Worm (Caenorhabditis elegans): Measurements from ENCODE around the gene ZK637.12.
A peak's percentile ranks its signal among the peaks of the same experiment; 100 is the strongest.

Gene ZK637.12

DNA sequence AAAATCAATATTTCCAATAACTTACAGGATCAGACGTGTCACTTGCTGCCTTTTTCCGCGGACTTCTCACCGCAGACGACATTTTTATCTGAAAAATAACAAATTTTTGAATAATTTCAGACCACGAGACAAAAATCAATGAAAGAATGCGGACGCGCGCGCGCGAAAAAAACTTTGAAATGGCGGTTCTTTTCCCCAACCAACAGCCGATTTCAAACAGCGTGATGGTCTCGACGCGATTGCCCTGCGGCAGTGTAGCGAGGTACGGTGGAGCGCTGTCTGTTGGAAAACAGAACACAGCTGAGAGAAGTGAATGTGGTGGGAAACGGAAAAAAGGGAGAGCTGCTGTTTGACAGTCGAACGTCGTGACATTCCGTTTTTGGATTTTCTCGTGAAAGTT lies 20.0 kb upstream of the ZK637.12 start, which contains the start of gene lin-9 (continued):
- TF ChIP-seq pqm-1 (tag; optimal IDR thresholded peaks at IDR 0.05) (no peak), fos-1 (tag; optimal IDR thresholded peaks at IDR 0.05) (peak; percentile 85), mef-2 (tag; optimal IDR thresholded peaks at IDR 0.05) (peak; percentile 43), dpl-1 (GFP tag; optimal IDR thresholded peaks at IDR 0.05) (peak; percentile 96 to 97 (median 96)), C34B4.2 (tag; optimal IDR thresholded peaks at IDR 0.05) (peak; percentile 90), lir-3 (tag; optimal IDR thresholded peaks at IDR 0.05; ENCODE audit: poor library complexity) (peak; percentile 80), hlh-4 (tag; optimal IDR thresholded peaks at IDR 0.05) (no peak), swsn-7 (tag; optimal IDR thresholded peaks at IDR 0.05) (peak; percentile 97), pag-3 (tag; optimal IDR thresholded peaks at IDR 0.05; ENCODE audit: borderline replicate concordance, insufficient read depth) (no peak), ces-1 (GFP tag; optimal IDR thresholded peaks at IDR 0.05) (no peak), nhr-85 (tag) (peak; percentile 96), ceh-63 (GFP tag; optimal IDR thresholded peaks at IDR 0.05) (no peak), dsc-1 (tag; optimal IDR thresholded peaks at IDR 0.05) (peak; percentile 98), Y116A8C.19 (tag; optimal IDR thresholded peaks at IDR 0.05; ENCODE audit: borderline replicate concordance) (no peak), nhr-28 (tag; optimal IDR thresholded peaks at IDR 0.05) (no peak), fkh-10 (GFP tag; optimal IDR thresholded peaks at IDR 0.05) (peak; percentile 85), ceh-8 (GFP tag; optimal IDR thresholded peaks at IDR 0.05) (peak; percentile 93), elt-3 (tag; optimal IDR thresholded peaks at IDR 0.05) (peak in 4 of 6 experiments; percentile 61 to 90 (median 74)), zag-1 (tag; optimal IDR thresholded peaks at IDR 0.05) (no peak), ceh-82 (tag; optimal IDR thresholded peaks at IDR 0.05) (peak; percentile 90 to 98 (median 95)), efl-1 (optimal IDR thresholded peaks at IDR 0.05) (peak; percentile 96 to 97), efl-1 (GFP tag; optimal IDR thresholded peaks at IDR 0.05 in 1 of 2) (peak; percentile 95 to 100), nhr-19 (GFP tag; conservative IDR thresholded peaks at IDR 0.05) (peak; percentile 97), unc-98 (GFP tag; IDR thresholded peaks at IDR 0.05) (peak; percentile 52; the same call in 1 of the 2 replicates), lin-15B (tag; optimal IDR thresholded peaks at IDR 0.05) (peak; percentile 98), mep-1 (tag; optimal IDR thresholded peaks at IDR 0.05) (peak; percentile 97), irx-1 (tag; optimal IDR thresholded peaks at IDR 0.05) (peak; percentile 97), vab-15 (tag; optimal IDR thresholded peaks at IDR 0.05) (peak; percentile 62), sptf-1 (tag; optimal IDR thresholded peaks at IDR 0.05) (no peak), egl-27 (tag; optimal IDR thresholded peaks at IDR 0.05) (peak; percentile 20 to 37), zip-4 (GFP tag; optimal IDR thresholded peaks at IDR 0.05) (peak; percentile 93), elt-2 (tag; optimal IDR thresholded peaks at IDR 0.05) (peak; percentile 86), egl-13 (tag; optimal IDR thresholded peaks at IDR 0.05) (peak; percentile 93), C04F5.9 (tag; optimal IDR thresholded peaks at IDR 0.05) (peak; percentile 100), unc-30 (tag; optimal IDR thresholded peaks at IDR 0.05) (no peak), unc-130 (tag; optimal IDR thresholded peaks at IDR 0.05) (peak; percentile 71), nhr-20 (tag; optimal IDR thresholded peaks at IDR 0.05) (peak; percentile 97), mdl-1 (tag; optimal IDR thresholded peaks at IDR 0.05) (peak in 1 of 2 experiments; percentile 92), xbp-1 (tag; optimal IDR thresholded peaks at IDR 0.05) (peak; percentile 95), ztf-11 (tag; optimal IDR thresholded peaks at IDR 0.05) (peak in 1 of 2 experiments; percentile 90), jun-1 (tag; optimal IDR thresholded peaks at IDR 0.05) (peak; percentile 92), nhr-84 (tag; optimal IDR thresholded peaks at IDR 0.05) (no peak), alr-1 (tag; optimal IDR thresholded peaks at IDR 0.05; ENCODE audit: borderline replicate concordance) (no peak), unc-86 (tag; optimal IDR thresholded peaks at IDR 0.05) (peak; percentile 95), nhr-77 (tag; optimal IDR thresholded peaks at IDR 0.05) (peak; percentile 91), nhr-47 (tag; optimal IDR thresholded peaks at IDR 0.05) (peak; percentile 98), nhr-12 (tag; optimal IDR thresholded peaks at IDR 0.05) (peak; percentile 30)

All from whole organism, L1 larva.